Fruit fly (Drosophila melanogaster): Measurements from ENCODE around the gene cpo.

The cpo gene

dm6 chr3R:17949362-17950121 lies 29.9 kb downstream of the cpo start (continued):
- TF ChIP-seq Sry-δ (GFP tag; optimal IDR thresholded peaks at IDR 0.05) (no peak), Awh (GFP tag; IDR thresholded peaks at IDR 0.05) (peak; percentile 56; the same call in 1 of the 2 replicates), CG14667 (GFP tag; IDR thresholded peaks at IDR 0.05) (peak; percentile 57), zen2 (GFP tag; IDR thresholded peaks at IDR 0.05; ENCODE audit: partially characterized antibody) (0 out of 3 replicates have a peak, but pooled peaks have one; percentile 19), CG1529 (GFP tag; optimal IDR thresholded peaks at IDR 0.05) (peak; percentile 70), cwo (GFP tag; optimal IDR thresholded peaks at IDR 0.05) (peak; percentile 39), zf30C (GFP tag; optimal IDR thresholded peaks at IDR 0.05) (peak; percentile 57), Abd-B (GFP tag; optimal IDR thresholded peaks at IDR 0.05) (peak; percentile 79), Tbp (GFP tag; optimal IDR thresholded peaks at IDR 0.05) (no peak), GATAe (GFP tag; conservative IDR thresholded peaks at IDR 0.05) (0 out of 2 replicates have a peak, but pooled peaks have one; percentile 17), CG13424 (tag; optimal IDR thresholded peaks at IDR 0.05) (peak; percentile 77), C15 (GFP tag; IDR thresholded peaks at IDR 0.05) (no peak), CG4328 (GFP tag; optimal IDR thresholded peaks at IDR 0.05) (no peak), Hr39 (optimal IDR thresholded peaks at IDR 0.05) (no peak), CG34224 (GFP tag; IDR thresholded peaks at IDR 0.05; ENCODE audit: partially characterized antibody) (no peak), gce (GFP tag; IDR thresholded peaks at IDR 0.05) (no peak), CG34422 (GFP tag; IDR thresholded peaks at IDR 0.05) (peak; percentile 77; the same call in 2 of the 3 replicates), dimm (GFP tag; IDR thresholded peaks at IDR 0.05) (no peak), CG4820 (GFP tag; optimal IDR thresholded peaks at IDR 0.05) (peak; percentile 61), sna (GFP tag; IDR thresholded peaks at IDR 0.05; ENCODE audit: partially characterized antibody) (no peak), hb (GFP tag; IDR thresholded peaks at IDR 0.05; ENCODE audit: partially characterized antibody) (no peak), CG11723 (GFP tag; optimal IDR thresholded peaks at IDR 0.05) (peak; percentile 62), CG9727 (GFP tag; optimal IDR thresholded peaks at IDR 0.05) (peak; percentile 81), CG1233 (GFP tag; optimal IDR thresholded peaks at IDR 0.05) (peak; percentile 43), CG4730 (GFP tag; IDR thresholded peaks at IDR 0.05) (peak; percentile 58), CG18262 (tag; optimal IDR thresholded peaks at IDR 0.05) (peak; percentile 87), fd96Cb (tag; optimal IDR thresholded peaks at IDR 0.05) (peak; percentile 82), zen (tag; optimal IDR thresholded peaks at IDR 0.05) (peak; percentile 36), CG3407 (GFP tag; optimal IDR thresholded peaks at IDR 0.05) (peak; percentile 38), Chrac-16 (GFP tag; optimal IDR thresholded peaks at IDR 0.05) (peak; percentile 55), fd102C (GFP tag; optimal IDR thresholded peaks at IDR 0.05) (no peak), Med (GFP tag) (peak; percentile 93), croc (GFP tag; conservative IDR thresholded peaks at IDR 0.05) (peak; percentile 78), ash1 (GFP tag; optimal IDR thresholded peaks at IDR 0.05) (no peak), Mrtf (GFP tag; IDR thresholded peaks at IDR 0.05) (peak; percentile 66; the same call in 2 of the 3 replicates), yki (optimal IDR thresholded peaks at IDR 0.05) (no peak), vfl (GFP tag; optimal IDR thresholded peaks at IDR 0.05) (no peak), CG1603 (tag; optimal IDR thresholded peaks at IDR 0.05) (peak; percentile 42), CG5953 (GFP tag; IDR thresholded peaks at IDR 0.05) (no peak), CG7786 (GFP tag; optimal IDR thresholded peaks at IDR 0.05) (peak; percentile 30), Xrp1 (GFP tag; IDR thresholded peaks at IDR 0.05) (peak; percentile 73), CG7372 (GFP tag; IDR thresholded peaks at IDR 0.05) (peak; percentile 73), bbx (GFP tag; IDR thresholded peaks at IDR 0.05; ENCODE audit: partially characterized antibody) (no peak), knrl (GFP tag; IDR thresholded peaks at IDR 0.05; ENCODE audit: partially characterized antibody) (no peak), HLH54F (GFP tag; optimal IDR thresholded peaks at IDR 0.05) (peak; percentile 7), CG32772 (GFP tag; IDR thresholded peaks at IDR 0.05) (peak; percentile 80), pros (GFP tag; optimal IDR thresholded peaks at IDR 0.05) (no peak), Hsf (GFP tag; optimal IDR thresholded peaks at IDR 0.05) (peak; percentile 70), CG11085 (GFP tag; IDR thresholded peaks at IDR 0.05) (peak; percentile 55; the same call in 1 of the 2 replicates), ara (GFP tag; IDR thresholded peaks at IDR 0.05) (peak; percentile 51; the same call in 1 of the 2 replicates)

All from whole organism, embryonic.